Fruit fly (Drosophila melanogaster) whole organism: Measurements from ENCODE around the gene CG14227.

ENCODE experiments used
- CG8478 ChIP-seq: fragments of >200 bp; optimal IDR thresholded peaks from 2 replicates; lab custom pipeline; 2018; ENCODE audit warnings: inconsistent platforms
- Dll ChIP-seq: fragments of >200 bp; optimal IDR thresholded peaks from 2 replicates; lab custom pipeline; 2017
- EcR ChIP-seq, 2 experiments: fragments of >200 bp; optimal IDR thresholded peaks; 2 replicates each; lab custom pipeline; 2017; ENCODE audit warnings: missing biosample characterization in 2 of 2, missing genetic modification characterization in 2 of 2, missing genetic modification reagents in 2 of 2
- pan ChIP-seq: fragments of >200 bp; optimal IDR thresholded peaks from 2 replicates; lab custom pipeline; 2017
- psq ChIP-seq: fragments of >200 bp; optimal IDR thresholded peaks from 2 replicates; lab custom pipeline; 2017
- usp ChIP-seq: fragments of >200 bp; optimal IDR thresholded peaks from 2 replicates; lab custom pipeline; 2017; ENCODE audit warnings: missing biosample characterization, missing genetic modification characterization, mixed read lengths

Gene CG14227

dm6 chrX:19679207-19679606 lies 9.5 kb downstream of the CG14227 start:
- TF ChIP-seq psq (lab: Kevin White, UChicago) = no peak
- no peak for TF ChIP-seq CG8478 (lab: Kevin White, UChicago)
- no peak for TF ChIP-seq pan (lab: Kevin White, UChicago)
- TF ChIP-seq Dll (lab: Kevin White, UChicago) = no peak
- no peak for TF ChIP-seq usp (GFP tag; lab: Kevin White, UChicago)
- TF ChIP-seq EcR (GFP tag; optimal IDR thresholded peaks at IDR 0.05; lab: Kevin White, UChicago) = no peak

- TF ChIP-seq EcR (GFP tag; optimal IDR thresholded peaks at IDR 0.05; lab: Kevin White, UChicago) (no peak), pan (lab: Kevin White, UChicago) (no peak), psq (lab: Kevin White, UChicago) (no peak), usp (GFP tag; lab: Kevin White, UChicago) (no peak), Dll (lab: Kevin White, UChicago) (no peak), CG8478 (lab: Kevin White, UChicago) (no peak)
Measured at dm6 chrX:19675662-19676061, 13.1 kb downstream of the CG14227 start, which contains the start of gene et. Gene et (minus strand): TSS chrX:19675891.

dm6 chrX:19668405-19668804 lies 20.3 kb downstream of the CG14227 start:
- TF ChIP-seq psq (lab: Kevin White, UChicago) = no peak
- TF ChIP-seq Dll (lab: Kevin White, UChicago) = no peak
- TF ChIP-seq CG8478 (lab: Kevin White, UChicago) = no peak
- no peak for TF ChIP-seq EcR (GFP tag; optimal IDR thresholded peaks at IDR 0.05; lab: Kevin White, UChicago)
- no peak for TF ChIP-seq usp (GFP tag; lab: Kevin White, UChicago)

- TF ChIP-seq EcR (GFP tag; optimal IDR thresholded peaks at IDR 0.05; lab: Kevin White, UChicago) = no peak
- TF ChIP-seq Dll (lab: Kevin White, UChicago) = no peak
- TF ChIP-seq pan (lab: Kevin White, UChicago) = no peak
- TF ChIP-seq CG8478 (lab: Kevin White, UChicago) = no peak
- no peak for TF ChIP-seq psq (lab: Kevin White, UChicago)
- no peak for TF ChIP-seq usp (GFP tag; lab: Kevin White, UChicago)
Measured at dm6 chrX:19667444-19668104, 21.2 kb downstream of the CG14227 start.

- TF ChIP-seq CG8478 (lab: Kevin White, UChicago) (no peak), Dll (lab: Kevin White, UChicago) (peak; percentile 14), EcR (GFP tag; optimal IDR thresholded peaks at IDR 0.05; lab: Kevin White, UChicago) (no peak)
Measured at dm6 chrX:19666991-19667409, 21.7 kb downstream of the CG14227 start, which contains the start of gene Zw. Gene Zw (plus strand): TSS chrX:19667252.

- TF ChIP-seq Dll (lab: Kevin White, UChicago) = peak; percentile 19
- no peak for TF ChIP-seq EcR (GFP tag; optimal IDR thresholded peaks at IDR 0.05; lab: Kevin White, UChicago)
Measured at dm6 chrX:19665684-19666141, 23.0 kb downstream of the CG14227 start.

- no peak for TF ChIP-seq Dll (lab: Kevin White, UChicago)
Measured at dm6 chrX:19663859-19664728, 24.7 kb downstream of the CG14227 start, which contains the start of the genes CG14223 and Ssu72. Gene CG14223 (minus strand): TSS chrX:19663971. Gene Ssu72 (plus strand): TSS chrX:19664561.

- TF ChIP-seq Dll (lab: Kevin White, UChicago) (peak; percentile 2), EcR (GFP tag; optimal IDR thresholded peaks at IDR 0.05; lab: Kevin White, UChicago) (no peak)
Measured at dm6 chrX:19663196-19663858, 25.4 kb downstream of the CG14227 start.

- TF ChIP-seq EcR (GFP tag; optimal IDR thresholded peaks at IDR 0.05; lab: Kevin White, UChicago) (no peak), psq (lab: Kevin White, UChicago) (no peak), CG8478 (lab: Kevin White, UChicago) (no peak), usp (GFP tag; lab: Kevin White, UChicago) (no peak), Dll (lab: Kevin White, UChicago) (peak; percentile 53)
Measured at dm6 chrX:19662583-19663195, 26.1 kb downstream of the CG14227 start.

dm6 chrX:19651757-19652419 lies 36.9 kb downstream of the CG14227 start, which contains the start of the genes Ranbp21 and Elys:
Gene Ranbp21 (minus strand): TSS chrX:19652269.
Gene Elys (plus strand): TSS chrX:19652305.
- TF ChIP-seq psq (lab: Kevin White, UChicago) = no peak
- TF ChIP-seq usp (GFP tag; lab: Kevin White, UChicago) = no peak
